Worm (Caenorhabditis elegans) whole organism, young adult: Measurements from ENCODE around the gene C03C10.2.

Experiments
- B0019.2 ChIP-seq: fragments of 200-800 bp; sonication (Bioruptor generic); conservative IDR thresholded peaks from 2 replicates; pipeline ENCODE4 v1.3.6; 2022; ENCODE audit warnings: missing genetic modification reagents, missing genetic modification characterization, missing compliant biosample characterization
- B0035.1 ChIP-seq: sonication (generic microtip); optimal IDR thresholded peaks from 2 replicates; lab custom pipeline; 2016; ENCODE audit warnings: missing genetic modification characterization, mild to moderate bottlenecking, missing compliant biosample characterization, missing genotype, missing genetic modification reagents
- F10E7.11 ChIP-seq: sonication (generic microtip); optimal IDR thresholded peaks from 2 replicates; lab custom pipeline; 2017; ENCODE audit warnings: mild to moderate bottlenecking, missing genetic modification characterization, moderate library complexity, missing compliant biosample characterization
- F22D6.2 ChIP-seq: sonication (generic microtip); optimal IDR thresholded peaks from 2 replicates; lab custom pipeline; 2016; ENCODE audit warnings: mild to moderate bottlenecking, missing genetic modification characterization, missing compliant biosample characterization
- F37B4.10 ChIP-seq: fragments of 200-800 bp; sonication (Bioruptor generic); IDR thresholded peaks from 2 replicates; pipeline ENCODE4 v1.3.6; 2022; ENCODE audit warnings: missing genetic modification characterization, missing compliant biosample characterization
- F52B5.7 ChIP-seq: sonication (generic microtip); optimal IDR thresholded peaks from 2 replicates; lab custom pipeline; 2016; ENCODE audit warnings: mild to moderate bottlenecking, missing genetic modification characterization, missing compliant biosample characterization
- F55B11.4 ChIP-seq: sonication (generic microtip); optimal IDR thresholded peaks from 2 replicates; lab custom pipeline; 2016; ENCODE audit warnings: missing compliant biosample characterization, missing genetic modification characterization, borderline replicate concordance; ENCODE audit not compliant: insufficient read depth
- F57C9.4 ChIP-seq: sonication (generic microtip); optimal IDR thresholded peaks from 2 replicates; lab custom pipeline; 2017; ENCODE audit warnings: mild to moderate bottlenecking, missing genetic modification characterization, missing compliant biosample characterization
- K12H6.12 ChIP-seq: fragments of 200-800 bp; sonication (Bioruptor generic); optimal IDR thresholded peaks from 2 replicates; lab custom pipeline; 2018; ENCODE audit warnings: mild to moderate bottlenecking, missing genetic modification characterization, missing compliant biosample characterization
- T07F8.4 ChIP-seq: sonication (generic microtip); optimal IDR thresholded peaks from 2 replicates; lab custom pipeline; 2016; ENCODE audit warnings: mild to moderate bottlenecking, missing genetic modification characterization, moderate library complexity, missing compliant biosample characterization
- Y67H2A.10 ChIP-seq: fragments of 200-800 bp; sonication (Bioruptor generic); conservative IDR thresholded peaks from 2 replicates; pipeline ENCODE4 v1.3.6; 2022; ENCODE audit warnings: missing genetic modification reagents, missing genetic modification characterization, missing compliant biosample characterization
- akir-1 ChIP-seq: fragments of 200-800 bp; sonication (Bioruptor generic); optimal IDR thresholded peaks from 2 replicates; lab custom pipeline; 2018; ENCODE audit warnings: mild to moderate bottlenecking, missing genetic modification characterization, moderate library complexity, missing compliant biosample characterization
- aptf-2 ChIP-seq: fragments of 200-800 bp; sonication (Bioruptor generic); conservative IDR thresholded peaks from 2 replicates; pipeline ENCODE4 v1.3.6; 2022; ENCODE audit warnings: missing genetic modification reagents, missing genetic modification characterization, missing compliant biosample characterization
- attf-3 ChIP-seq: fragments of 200-800 bp; sonication (Bioruptor generic); conservative IDR thresholded peaks from 2 replicates; pipeline ENCODE4 v1.3.6; 2022; ENCODE audit warnings: missing genetic modification reagents, missing genetic modification characterization, missing compliant biosample characterization
- attf-6 ChIP-seq: fragments of 200-800 bp; sonication (Bioruptor generic); IDR thresholded peaks from 2 replicates; pipeline ENCODE4 v1.3.6; 2022; ENCODE audit warnings: missing genetic modification reagents, missing genetic modification characterization, missing compliant biosample characterization
- cebp-1 ChIP-seq, 2 experiments: fragments of 200-800 bp in 1 of 2; sonication (Bioruptor generic) in 1 of 2; sonication (generic microtip) in 1 of 2; IDR thresholded peaks in 1 of 2; optimal IDR thresholded peaks in 1 of 2; 2 replicates each; pipeline versions ENCODE4 v1.3.6 to Lab custom; 2017 to 2022; ENCODE audit warnings: missing compliant biosample characterization in 2 of 2, missing genetic modification characterization in 2 of 2, mild to moderate bottlenecking in 1 of 2, missing genetic modification reagents in 1 of 2, moderate library complexity in 1 of 2
- ceh-100 ChIP-seq: fragments of 200-800 bp; sonication (Bioruptor generic); IDR thresholded peaks from 2 replicates; pipeline ENCODE4 v1.3.6; 2022; ENCODE audit warnings: missing genetic modification reagents, missing genetic modification characterization, missing compliant biosample characterization
- ceh-27 ChIP-seq: fragments of 200-800 bp; sonication (Bioruptor generic); optimal IDR thresholded peaks from 2 replicates; lab custom pipeline; 2018; ENCODE audit warnings: mild to moderate bottlenecking, missing genetic modification characterization, moderate library complexity, missing compliant biosample characterization
- dpff-1 ChIP-seq: sonication (generic microtip); optimal IDR thresholded peaks from 2 replicates; lab custom pipeline; 2017; ENCODE audit warnings: mild to moderate bottlenecking, missing genetic modification characterization, missing compliant biosample characterization
- dpl-1 ChIP-seq: fragments of 150-350 bp; optimal IDR thresholded peaks from 2 replicates; lab custom pipeline; 2014; ENCODE audit warnings: missing biosample characterization, missing genetic modification reagents, missing genetic modification characterization
- efl-1 ChIP-seq: fragments of 150-350 bp; optimal IDR thresholded peaks from 2 replicates; lab custom pipeline; 2014; ENCODE audit warnings: missing biosample characterization, missing genetic modification reagents, missing genetic modification characterization
- egrh-3 ChIP-seq: fragments of 200-800 bp; sonication (Bioruptor generic); IDR thresholded peaks from 2 replicates; pipeline ENCODE4 v1.3.6; 2022; ENCODE audit warnings: missing genetic modification reagents, missing genetic modification characterization, missing compliant biosample characterization
- ekl-4 ChIP-seq: fragments of 200-800 bp; sonication (Bioruptor generic); IDR thresholded peaks from 2 replicates; pipeline ENCODE4 v1.3.6; 2022; ENCODE audit warnings: missing genetic modification reagents, missing genetic modification characterization, missing compliant biosample characterization
- ets-4 ChIP-seq: fragments of 200-800 bp; sonication (Bioruptor generic); optimal IDR thresholded peaks from 2 replicates; lab custom pipeline; 2018; ENCODE audit warnings: mild to moderate bottlenecking, missing genetic modification characterization, missing compliant biosample characterization
- hlh-12 ChIP-seq: sonication (generic microtip); optimal IDR thresholded peaks from 2 replicates; lab custom pipeline; 2016; ENCODE audit warnings: missing genetic modification characterization, missing compliant biosample characterization
- hlh-26 ChIP-seq: fragments of 200-800 bp; sonication (Bioruptor generic); conservative IDR thresholded peaks from 2 replicates; pipeline ENCODE4 v1.3.6; 2022; ENCODE audit warnings: missing genetic modification reagents, missing genetic modification characterization, missing compliant biosample characterization
- hmg-20 ChIP-seq: fragments of 200-800 bp; sonication (Bioruptor generic); IDR thresholded peaks from 2 replicates; pipeline ENCODE4 v1.3.6; 2022; ENCODE audit warnings: missing genetic modification reagents, missing genetic modification characterization, missing compliant biosample characterization
- let-526 ChIP-seq: fragments of 200-800 bp; sonication (Bioruptor generic); IDR thresholded peaks from 2 replicates; pipeline ENCODE4 v1.3.6; 2022; ENCODE audit warnings: missing genetic modification reagents, missing genetic modification characterization, missing compliant biosample characterization
- let-607 ChIP-seq, 2 experiments: fragments of 200-800 bp in 1 of 2; sonication (Bioruptor generic) in 1 of 2; sonication (generic microtip) in 1 of 2; optimal IDR thresholded peaks; 2 replicates each; lab custom pipeline; 2016 to 2018; ENCODE audit warnings: mild to moderate bottlenecking in 2 of 2, missing compliant biosample characterization in 2 of 2, missing genetic modification characterization in 2 of 2, moderate library complexity in 2 of 2, missing genotype in 1 of 2
- lin-26 ChIP-seq: fragments of 200-800 bp; sonication (Bioruptor generic); IDR thresholded peaks from 2 replicates; pipeline ENCODE4 v1.3.6; 2022; ENCODE audit warnings: missing genetic modification reagents, missing genetic modification characterization, missing compliant biosample characterization
- madf-3 ChIP-seq: fragments of 200-800 bp; sonication (Bioruptor generic); IDR thresholded peaks from 2 replicates; pipeline ENCODE4 v1.3.6; 2022; ENCODE audit warnings: missing genetic modification reagents, missing genetic modification characterization, missing compliant biosample characterization
- madf-6 ChIP-seq: fragments of 200-800 bp; sonication (Bioruptor generic); IDR thresholded peaks from 2 replicates; pipeline ENCODE4 v1.3.6; 2022; ENCODE audit warnings: missing genetic modification reagents, missing genetic modification characterization, missing compliant biosample characterization
- madf-8 ChIP-seq: fragments of 200-800 bp; sonication (Bioruptor generic); conservative IDR thresholded peaks from 2 replicates; pipeline ENCODE4 v1.3.6; 2022; ENCODE audit warnings: missing genetic modification reagents, missing genetic modification characterization, missing compliant biosample characterization
- mcd-1 ChIP-seq: fragments of 200-800 bp; sonication (Bioruptor generic); IDR thresholded peaks from 2 replicates; pipeline ENCODE4 v1.3.6; 2022; ENCODE audit warnings: missing genetic modification reagents, missing genetic modification characterization, missing compliant biosample characterization
- mel-28 ChIP-seq: sonication (generic microtip); optimal IDR thresholded peaks from 2 replicates; lab custom pipeline; 2016; ENCODE audit warnings: borderline replicate concordance, mild to moderate bottlenecking, missing genetic modification characterization, missing compliant biosample characterization
- mes-4 ChIP-seq: sonication (generic microtip); optimal IDR thresholded peaks from 2 replicates; lab custom pipeline; 2016; ENCODE audit warnings: missing genotype, missing genetic modification characterization, missing compliant biosample characterization
- nfyb-1 ChIP-seq: fragments of 200-800 bp; sonication (Bioruptor generic); IDR thresholded peaks from 2 replicates; pipeline ENCODE4 v1.3.6; 2022; ENCODE audit warnings: missing genetic modification reagents, missing genetic modification characterization, missing compliant biosample characterization
- nhr-120 ChIP-seq: fragments of 200-800 bp; sonication (Bioruptor generic); IDR thresholded peaks from 2 replicates; pipeline ENCODE4 v1.3.6; 2022; ENCODE audit warnings: missing genetic modification characterization, missing compliant biosample characterization
- nhr-27 ChIP-seq: fragments of 200-800 bp; sonication (Bioruptor generic); optimal IDR thresholded peaks from 2 replicates; lab custom pipeline; 2018; ENCODE audit warnings: mild to moderate bottlenecking, missing genetic modification characterization, moderate library complexity, missing compliant biosample characterization
- nhr-80 ChIP-seq: sonication (generic microtip); optimal IDR thresholded peaks from 2 replicates; lab custom pipeline; 2016; ENCODE audit warnings: missing genetic modification characterization, missing compliant biosample characterization
- pha-4 ChIP-seq: fragments of 150-350 bp; sonication (generic microtip); optimal IDR thresholded peaks from 2 replicates; lab custom pipeline; 2014; ENCODE audit warnings: missing biosample characterization, missing genetic modification reagents, missing genetic modification characterization
- rec-8 ChIP-seq, 2 experiments: sonication (generic microtip); optimal IDR thresholded peaks; 2 replicates each; lab custom pipeline; 2016; ENCODE audit warnings: mild to moderate bottlenecking in 2 of 2, missing genetic modification characterization in 2 of 2, missing genetic modification reagents in 2 of 2, missing genotype in 2 of 2, missing biosample characterization in 1 of 2, missing compliant biosample characterization in 1 of 2, moderate library complexity in 1 of 2
- snpc-1.1 ChIP-seq: sonication (generic microtip); optimal IDR thresholded peaks from 2 replicates; lab custom pipeline; 2017; ENCODE audit warnings: missing genetic modification characterization, mild to moderate bottlenecking, missing compliant biosample characterization, antibody characterized with exemption, moderate library complexity, missing genotype, missing genetic modification reagents; ENCODE audit not compliant: insufficient read depth
- snpc-3.4 ChIP-seq: sonication (generic microtip); optimal IDR thresholded peaks from 2 replicates; lab custom pipeline; 2017; ENCODE audit warnings: missing genetic modification characterization, mild to moderate bottlenecking, missing compliant biosample characterization, antibody characterized with exemption, moderate library complexity, missing genotype, missing genetic modification reagents
- sptf-2 ChIP-seq: fragments of 200-800 bp; sonication (Bioruptor generic); optimal IDR thresholded peaks from 2 replicates; lab custom pipeline; 2018; ENCODE audit warnings: mild to moderate bottlenecking, missing genetic modification characterization, missing compliant biosample characterization
- xnd-1 ChIP-seq: sonication (generic microtip); optimal IDR thresholded peaks from 2 replicates; lab custom pipeline; 2016; ENCODE audit warnings: missing genotype, missing genetic modification reagents, missing genetic modification characterization, missing compliant biosample characterization
- ztf-18 ChIP-seq: sonication (generic microtip); optimal IDR thresholded peaks from 2 replicates; lab custom pipeline; 2016; ENCODE audit warnings: missing genotype, mild to moderate bottlenecking, missing genetic modification characterization, missing compliant biosample characterization
- ztf-22 ChIP-seq: fragments of 200-800 bp; sonication (Bioruptor generic); optimal IDR thresholded peaks from 2 replicates; lab custom pipeline; 2018; ENCODE audit warnings: mild to moderate bottlenecking, missing genetic modification characterization, moderate library complexity, missing compliant biosample characterization

C03C10.2 gene

ce11 chrIII:4096370-4096842 is 5.5 kb downstream of the C03C10.2 start (continued):
- TF ChIP-seq nhr-80 (tag; lab: Kevin White, UChicago) (no peak), snpc-1.1 (tag; lab: Kevin White, UChicago) (no peak), aptf-2 (no peak), ets-4 (no peak), sptf-2 (no peak), Y67H2A.10 (GFP tag; lab: Robert Waterston, UW) (no peak), F22D6.2 (tag; lab: Kevin White, UChicago) (no peak), ekl-4 (GFP tag; lab: Robert Waterston, UW) (no peak), pha-4 (tag; lab: Kevin White, UChicago) (no peak), egrh-3 (GFP tag; lab: Robert Waterston, UW) (no peak), dpff-1 (no peak), B0019.2 (GFP tag; lab: Robert Waterston, UW) (no peak), F55B11.4 (tag; lab: Kevin White, UChicago) (no peak), madf-3 (GFP tag; lab: Robert Waterston, UW) (0 out of 2 replicates have a peak, but pooled peaks have one; percentile 8), hlh-26 (GFP tag; lab: Robert Waterston, UW) (no peak), lin-26 (no peak), let-526 (GFP tag; lab: Robert Waterston, UW) (no peak), hmg-20 (GFP tag; lab: Robert Waterston, UW) (no peak), mcd-1 (no peak), K12H6.12 (tag; lab: Kevin White, UChicago) (no peak), ceh-100 (peak; percentile 21; the same call in 1 of the 2 replicates), dpl-1 (GFP tag; lab: Kevin White, UChicago) (no peak), T07F8.4 (tag; lab: Kevin White, UChicago) (no peak), nfyb-1 (no peak), hlh-12 (no peak), F57C9.4 (tag; lab: Kevin White, UChicago) (no peak), efl-1 (GFP tag; lab: Kevin White, UChicago) (no peak), attf-3 (no peak), madf-8 (no peak), attf-6 (GFP tag; lab: Robert Waterston, UW) (0 out of 2 replicates have a peak, but pooled peaks have one; percentile 9), mes-4 (tag; lab: Kevin White, UChicago) (no peak), F10E7.11 (tag; lab: Kevin White, UChicago) (no peak), let-607 (tag; optimal IDR thresholded peaks at IDR 0.05; lab: Kevin White, UChicago) (no peak), madf-6 (peak; percentile 79), F37B4.10 (no peak), ztf-22 (GFP tag; lab: Kevin White, UChicago) (no peak), nhr-120 (GFP tag; lab: Robert Waterston, UW) (no peak), cebp-1 (GFP tag; IDR thresholded peaks at IDR 0.05; lab: Robert Waterston, UW) (no peak), cebp-1 (tag; optimal IDR thresholded peaks at IDR 0.05; lab: Kevin White, UChicago) (peak; percentile 24), rec-8 (tag; optimal IDR thresholded peaks at IDR 0.05; lab: Kevin White, UChicago) (no peak), ztf-18 (tag; lab: Kevin White, UChicago) (no peak), akir-1 (GFP tag; lab: Kevin White, UChicago) (no peak), mel-28 (tag; lab: Kevin White, UChicago) (peak; percentile 61), B0035.1 (tag; lab: Kevin White, UChicago) (no peak), F52B5.7 (peak; percentile 11), xnd-1 (tag; lab: Kevin White, UChicago) (no peak), nhr-27 (tag; lab: Kevin White, UChicago) (no peak), ceh-27 (GFP tag; lab: Kevin White, UChicago) (no peak), snpc-3.4 (tag; lab: Kevin White, UChicago) (no peak)
